Worm (Caenorhabditis elegans) whole organism, young adult: ENCODE measurements around the gene F47B10.6.

Source experiments
- B0019.2 ChIP-seq: fragments of 200-800 bp; sonication (Bioruptor generic); conservative IDR thresholded peaks from 2 replicates; pipeline ENCODE4 v1.3.6; 2022; ENCODE audit warnings: missing genetic modification reagents, missing genetic modification characterization, missing compliant biosample characterization
- C06A6.2 ChIP-seq: fragments of 200-800 bp; sonication (Bioruptor generic); conservative IDR thresholded peaks from 2 replicates; pipeline ENCODE4 v1.3.6; 2022; ENCODE audit warnings: missing genetic modification characterization, missing compliant biosample characterization
- F10E7.11 ChIP-seq: sonication (generic microtip); optimal IDR thresholded peaks from 2 replicates; lab custom pipeline; 2017; ENCODE audit warnings: mild to moderate bottlenecking, missing genetic modification characterization, moderate library complexity, missing compliant biosample characterization
- F55B11.4 ChIP-seq: sonication (generic microtip); optimal IDR thresholded peaks from 2 replicates; lab custom pipeline; 2016; ENCODE audit warnings: missing compliant biosample characterization, missing genetic modification characterization, borderline replicate concordance; ENCODE audit not compliant: insufficient read depth
- F57A8.1 ChIP-seq: fragments of 200-800 bp; sonication (Bioruptor generic); optimal IDR thresholded peaks from 2 replicates; lab custom pipeline; 2018; ENCODE audit warnings: mild to moderate bottlenecking, missing genetic modification characterization, moderate library complexity, missing compliant biosample characterization
- K12H6.12 ChIP-seq: fragments of 200-800 bp; sonication (Bioruptor generic); optimal IDR thresholded peaks from 2 replicates; lab custom pipeline; 2018; ENCODE audit warnings: mild to moderate bottlenecking, missing genetic modification characterization, missing compliant biosample characterization
- T26A5.8 ChIP-seq: sonication (generic microtip); optimal IDR thresholded peaks from 2 replicates; lab custom pipeline; 2016; ENCODE audit warnings: missing genetic modification characterization, missing compliant biosample characterization
- Y79H2A.3 ChIP-seq: fragments of 200-800 bp; sonication (Bioruptor generic); conservative IDR thresholded peaks from 2 replicates; pipeline ENCODE4 v1.3.6; 2022; ENCODE audit warnings: missing genetic modification reagents, missing genetic modification characterization, missing compliant biosample characterization
- ZK185.1 ChIP-seq: sonication (generic microtip); optimal IDR thresholded peaks from 2 replicates; lab custom pipeline; 2016; ENCODE audit warnings: mild to moderate bottlenecking, missing genetic modification characterization, missing compliant biosample characterization; ENCODE audit not compliant: poor library complexity, severe bottlenecking
- ama-1 ChIP-seq, 3 experiments: fragments of 150-350 bp in 1 of 3; sonication (generic microtip) in 2 of 3; optimal IDR thresholded peaks; 2 replicates each; lab custom pipeline; 2014 to 2018; ENCODE audit warnings: missing biosample characterization in 2 of 3, missing genetic modification characterization in 2 of 3, missing genetic modification reagents in 2 of 3
- aptf-2 ChIP-seq: fragments of 200-800 bp; sonication (Bioruptor generic); conservative IDR thresholded peaks from 2 replicates; pipeline ENCODE4 v1.3.6; 2022; ENCODE audit warnings: missing genetic modification reagents, missing genetic modification characterization, missing compliant biosample characterization
- attf-5 ChIP-seq: fragments of 200-800 bp; sonication (Bioruptor generic); optimal IDR thresholded peaks from 2 replicates; lab custom pipeline; 2018; ENCODE audit warnings: mild to moderate bottlenecking, missing genetic modification characterization, missing compliant biosample characterization
- ccch-3 ChIP-seq: fragments of 200-800 bp; sonication (Bioruptor generic); optimal IDR thresholded peaks from 2 replicates; lab custom pipeline; 2018; ENCODE audit warnings: mild to moderate bottlenecking, missing genetic modification characterization, missing compliant biosample characterization
- cebp-1 ChIP-seq, 2 experiments: fragments of 200-800 bp in 1 of 2; sonication (Bioruptor generic) in 1 of 2; sonication (generic microtip) in 1 of 2; IDR thresholded peaks in 1 of 2; optimal IDR thresholded peaks in 1 of 2; 2 replicates each; pipeline versions ENCODE4 v1.3.6 to Lab custom; 2017 to 2022; ENCODE audit warnings: missing compliant biosample characterization in 2 of 2, missing genetic modification characterization in 2 of 2, mild to moderate bottlenecking in 1 of 2, missing genetic modification reagents in 1 of 2, moderate library complexity in 1 of 2
- chd-7 ChIP-seq: sonication (generic microtip); optimal IDR thresholded peaks from 2 replicates; lab custom pipeline; 2016; ENCODE audit warnings: mild to moderate bottlenecking, missing genetic modification characterization, moderate library complexity, missing compliant biosample characterization
- dox-1 ChIP-seq: fragments of 200-800 bp; sonication (Bioruptor generic); IDR thresholded peaks from 2 replicates; pipeline ENCODE4 v1.3.6; 2022; ENCODE audit warnings: missing genetic modification reagents, missing genetic modification characterization, missing compliant biosample characterization
- dpl-1 ChIP-seq: fragments of 150-350 bp; optimal IDR thresholded peaks from 2 replicates; lab custom pipeline; 2014; ENCODE audit warnings: missing biosample characterization, missing genetic modification reagents, missing genetic modification characterization
- ekl-4 ChIP-seq: fragments of 200-800 bp; sonication (Bioruptor generic); IDR thresholded peaks from 2 replicates; pipeline ENCODE4 v1.3.6; 2022; ENCODE audit warnings: missing genetic modification reagents, missing genetic modification characterization, missing compliant biosample characterization
- hlh-12 ChIP-seq: sonication (generic microtip); optimal IDR thresholded peaks from 2 replicates; lab custom pipeline; 2016; ENCODE audit warnings: missing genetic modification characterization, missing compliant biosample characterization
- hmg-1.2 ChIP-seq: fragments of 200-800 bp; sonication (Bioruptor generic); IDR thresholded peaks from 2 replicates; pipeline ENCODE4 v1.3.6; 2022; ENCODE audit warnings: missing genetic modification reagents, missing genetic modification characterization, missing compliant biosample characterization
- hmg-20 ChIP-seq: fragments of 200-800 bp; sonication (Bioruptor generic); IDR thresholded peaks from 2 replicates; pipeline ENCODE4 v1.3.6; 2022; ENCODE audit warnings: missing genetic modification reagents, missing genetic modification characterization, missing compliant biosample characterization
- hsf-1 ChIP-seq: fragments of 200-800 bp; sonication (Bioruptor generic); IDR thresholded peaks from 2 replicates; pipeline ENCODE4 v1.3.6; 2022; ENCODE audit warnings: missing genetic modification reagents, missing genetic modification characterization, missing compliant biosample characterization
- lin-35 ChIP-seq, 3 experiments: fragments of 150-350 bp in 2 of 3; sonication (generic microtip) in 1 of 3; optimal IDR thresholded peaks; 2 replicates each; lab custom pipeline; 2014 to 2018; ENCODE audit warnings: missing biosample characterization in 3 of 3, missing genetic modification characterization in 3 of 3, missing genetic modification reagents in 3 of 3
- lin-40 ChIP-seq: sonication (generic microtip); optimal IDR thresholded peaks from 2 replicates; lab custom pipeline; 2016; ENCODE audit warnings: missing genetic modification characterization, mild to moderate bottlenecking, missing compliant biosample characterization, missing genotype, missing genetic modification reagents
- mes-4 ChIP-seq: sonication (generic microtip); optimal IDR thresholded peaks from 2 replicates; lab custom pipeline; 2016; ENCODE audit warnings: missing genotype, missing genetic modification characterization, missing compliant biosample characterization
- mxl-1 ChIP-seq: sonication (generic microtip); optimal IDR thresholded peaks from 2 replicates; lab custom pipeline; 2016; ENCODE audit warnings: missing genetic modification characterization, missing compliant biosample characterization
- nfya-2 ChIP-seq: fragments of 200-800 bp; sonication (Bioruptor generic); IDR thresholded peaks from 2 replicates; pipeline ENCODE4 v1.3.6; 2022; ENCODE audit warnings: missing genetic modification reagents, missing genetic modification characterization, missing compliant biosample characterization
- nhr-80 ChIP-seq: sonication (generic microtip); optimal IDR thresholded peaks from 2 replicates; lab custom pipeline; 2016; ENCODE audit warnings: missing genetic modification characterization, missing compliant biosample characterization
- sea-2 ChIP-seq: fragments of 200-800 bp; sonication (Bioruptor generic); IDR thresholded peaks from 2 replicates; pipeline ENCODE4 v1.3.6; 2022; ENCODE audit warnings: missing genetic modification characterization, missing compliant biosample characterization
- snpc-1.1 ChIP-seq: sonication (generic microtip); optimal IDR thresholded peaks from 2 replicates; lab custom pipeline; 2017; ENCODE audit warnings: missing genetic modification characterization, mild to moderate bottlenecking, missing compliant biosample characterization, antibody characterized with exemption, moderate library complexity, missing genotype, missing genetic modification reagents; ENCODE audit not compliant: insufficient read depth
- snpc-4 ChIP-seq, 5 experiments: fragments of 150-350 bp in 1 of 5; sonication (generic microtip) in 4 of 5; optimal IDR thresholded peaks; 2 replicates each; lab custom pipeline; 2014 to 2018; ENCODE audit warnings: missing genetic modification characterization in 5 of 5, missing biosample characterization in 3 of 5, antibody characterized with exemption in 2 of 5, mild to moderate bottlenecking in 2 of 5, missing compliant biosample characterization in 2 of 5, missing genotype in 2 of 5, moderate library complexity in 2 of 5, missing genetic modification reagents in 1 of 5
- somi-1 ChIP-seq: fragments of 200-800 bp; sonication (Bioruptor generic); optimal IDR thresholded peaks from 2 replicates; lab custom pipeline; 2018; ENCODE audit warnings: mild to moderate bottlenecking, missing genetic modification characterization, missing compliant biosample characterization
- tbx-9 ChIP-seq: sonication (generic microtip); optimal IDR thresholded peaks from 2 replicates; lab custom pipeline; 2016; ENCODE audit warnings: borderline replicate concordance, missing genetic modification characterization, inconsistent platforms, missing compliant biosample characterization
- ztf-26 ChIP-seq: sonication (generic microtip); optimal IDR thresholded peaks from 2 replicates; lab custom pipeline; 2017; ENCODE audit warnings: missing genetic modification characterization, missing compliant biosample characterization
- ztf-6 ChIP-seq: fragments of 200-800 bp; sonication (Bioruptor generic); IDR thresholded peaks from 2 replicates; pipeline ENCODE4 v1.3.6; 2022; ENCODE audit warnings: missing genetic modification reagents, missing genetic modification characterization, missing compliant biosample characterization

F47B10.6 gene

DNA sequence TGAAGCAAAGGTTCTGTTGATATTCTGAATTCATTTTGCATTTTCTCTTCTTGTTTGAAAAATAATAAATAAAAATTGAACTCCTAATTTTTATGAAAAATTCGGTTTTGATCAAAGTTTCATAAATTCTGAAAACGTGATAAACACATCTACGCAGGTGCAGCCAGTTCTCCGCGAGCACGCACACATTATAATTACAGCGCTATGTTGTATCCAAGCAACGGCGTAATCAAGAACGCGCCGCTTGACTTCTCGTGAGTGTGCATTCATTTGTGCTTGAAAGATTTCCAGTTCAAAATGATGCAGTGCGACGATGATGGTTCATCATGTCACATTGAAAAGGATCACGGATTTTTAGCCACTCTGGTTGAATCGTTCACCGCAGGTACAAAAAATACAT is 3.6 kb downstream of the F47B10.6 start, which contains the start of gene F47B10.3:
TSS of gene F47B10.3 (plus strand) at position 301 of the 400 bp plus-strand sequence.
- TF ChIP-seq lin-35 (GFP tag; optimal IDR thresholded peaks at IDR 0.05; lab: Kevin White, UChicago) = no peak
- no peak for TF ChIP-seq sea-2 (GFP tag; lab: Robert Waterston, UW)
- TF ChIP-seq aptf-2 = no peak
- TF ChIP-seq snpc-4 (GFP tag; optimal IDR thresholded peaks at IDR 0.05; lab: Kevin White, UChicago) = no peak
- TF ChIP-seq snpc-4 (tag; optimal IDR thresholded peaks at IDR 0.05; lab: Kevin White, UChicago) = no peak

DNA sequence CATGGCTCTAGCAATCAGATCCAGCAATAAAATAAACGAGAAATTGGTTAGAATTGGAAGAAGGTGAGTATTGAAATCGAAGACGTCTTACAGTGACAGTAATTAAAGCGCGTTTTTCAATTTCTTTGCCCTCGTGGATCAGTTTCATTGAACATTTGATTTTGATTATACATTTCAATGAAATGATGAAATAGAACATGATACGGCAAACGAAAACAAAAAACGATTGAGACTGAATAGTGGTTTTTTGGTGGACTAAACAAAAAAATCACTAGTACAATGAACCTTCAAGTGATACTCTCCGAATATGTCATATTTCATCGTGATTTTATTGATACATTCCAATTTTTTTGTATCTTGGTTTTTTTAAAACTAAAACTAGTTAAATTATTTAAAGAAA is 8.2 kb downstream of the F47B10.6 start, which contains the start of gene haly-1:
TSS of gene haly-1 (minus strand) at position 101 of the 400 bp plus-strand sequence.
- TF ChIP-seq nfya-2 (GFP tag; lab: Robert Waterston, UW) (no peak), F57A8.1 (GFP tag; lab: Kevin White, UChicago) (no peak), T26A5.8 (no peak), F10E7.11 (tag; lab: Kevin White, UChicago) (no peak), ZK185.1 (tag; lab: Kevin White, UChicago) (no peak), ztf-6 (GFP tag; lab: Robert Waterston, UW) (no peak), hmg-20 (no peak), ccch-3 (no peak)
- TF ChIP-seq, all 124 proteins: peak for 0

ce11 chrX:10900079-10900724 is 11.9 kb downstream of the F47B10.6 start, which contains the start of gene suca-1:
TSS of gene suca-1 (minus strand) at chrX:10900114.
- TF ChIP-seq lin-40 (tag; lab: Kevin White, UChicago) (peak; percentile 8), nhr-80 (tag; lab: Kevin White, UChicago) (peak; percentile 85), dox-1 (peak; percentile 45), hsf-1 (GFP tag; lab: Robert Waterston, UW) (no peak)
- TF ChIP-seq, all 124 proteins: peak for 3

ce11 chrX:10900952-10901351 is 12.7 kb downstream of the F47B10.6 start:
- TF ChIP-seq mxl-1 (no peak), hmg-1.2 (peak; percentile 40; the same call in 1 of the 2 replicates), somi-1 (GFP tag; lab: Kevin White, UChicago) (peak; percentile 45), dox-1 (peak; percentile 49; the same call in 1 of the 2 replicates), ztf-26 (no peak), K12H6.12 (tag; lab: Kevin White, UChicago) (peak; percentile 57), attf-5 (GFP tag; lab: Kevin White, UChicago) (peak; percentile 53), C06A6.2 (GFP tag; lab: Robert Waterston, UW) (no peak), snpc-1.1 (tag; lab: Kevin White, UChicago) (no peak), tbx-9 (no peak), B0019.2 (GFP tag; lab: Robert Waterston, UW) (no peak), mes-4 (no peak), chd-7 (peak; percentile 45), lin-40 (tag; lab: Kevin White, UChicago) (peak; percentile 46), ZK185.1 (tag; lab: Kevin White, UChicago) (peak; percentile 31), ama-1 (optimal IDR thresholded peaks at IDR 0.05; lab: Kevin White, UChicago) (no peak), ama-1 (GFP tag; optimal IDR thresholded peaks at IDR 0.05; lab: Kevin White, UChicago) (no peak), Y79H2A.3 (no peak), hsf-1 (GFP tag; lab: Robert Waterston, UW) (no peak), dpl-1 (GFP tag; lab: Kevin White, UChicago) (no peak), cebp-1 (GFP tag; IDR thresholded peaks at IDR 0.05; lab: Robert Waterston, UW) (no peak), cebp-1 (tag; optimal IDR thresholded peaks at IDR 0.05; lab: Kevin White, UChicago) (peak; percentile 35), F55B11.4 (tag; lab: Kevin White, UChicago) (no peak), hlh-12 (tag; lab: Kevin White, UChicago) (no peak), ekl-4 (GFP tag; lab: Robert Waterston, UW) (no peak)
